Fruit fly (Drosophila melanogaster): Measurements from ENCODE around the gene Ir40a.

- no peak for TF ChIP-seq Sin3A (optimal IDR thresholded peaks at IDR 0.05)
- TF ChIP-seq h (optimal IDR thresholded peaks at IDR 0.05) = no peak
These were observed 62.9 kb downstream of the Ir40a start, which contains the start of gene dunk for dm6 chr2L:22151323-22151722.
